Worm (Caenorhabditis elegans) whole organism, dauer: ENCODE data around the gene K02G10.15.

Source experiments
- unc-62 ChIP-seq: sonication (generic microtip); optimal IDR thresholded peaks from 2 replicates; lab custom pipeline; 2017; ENCODE audit warnings: missing biosample characterization, missing genetic modification reagents, missing genetic modification characterization

The K02G10.15 gene

DNA sequence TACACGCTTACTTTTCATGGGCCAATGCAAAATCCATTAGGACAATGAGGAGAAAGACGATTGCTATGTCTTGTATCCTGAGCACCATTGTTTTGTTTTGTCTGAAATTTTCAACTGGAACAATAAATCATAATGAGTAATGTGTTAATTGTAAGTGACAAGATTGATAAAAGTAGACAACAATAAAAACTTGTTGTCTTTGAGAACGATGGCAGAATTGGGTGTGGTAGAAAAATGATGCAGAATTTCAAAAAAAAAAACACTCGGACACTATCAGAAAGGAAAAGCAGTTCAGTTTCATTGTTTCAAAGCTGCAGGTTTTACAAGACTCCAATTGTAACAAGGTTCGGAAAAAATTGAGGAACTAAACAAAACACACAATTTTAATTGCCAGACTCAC is at the start of gene K02G10.15:
Gene K02G10.15, minus strand, starts transcription at position 101 of the 400 bp plus-strand sequence.
- no peak for TF ChIP-seq unc-62 (GFP tag; lab: Kevin White, UChicago)

DNA sequence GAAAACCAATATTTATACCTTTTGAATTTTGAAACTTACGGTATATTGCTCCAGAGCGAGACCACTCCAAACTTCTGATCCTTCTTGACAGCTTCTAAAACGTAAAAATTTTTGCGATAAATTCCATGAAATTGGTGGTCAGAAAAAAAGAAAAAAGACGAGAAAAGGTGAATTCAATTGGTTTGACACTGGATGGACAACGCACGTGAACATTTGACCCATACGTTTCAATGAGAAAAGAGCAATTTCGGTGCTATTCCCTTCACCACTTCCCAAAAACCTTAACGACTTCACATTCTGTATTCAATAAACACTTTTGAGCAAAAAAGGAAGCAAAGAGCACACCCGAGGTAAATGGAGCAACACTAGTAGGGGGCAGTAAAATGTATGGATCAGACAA is 44.9 kb upstream of the K02G10.15 start, which contains the start of gene acc-3:
Gene acc-3, minus strand, starts transcription at position 101 of the 400 bp plus-strand sequence.
- no peak for TF ChIP-seq unc-62 (GFP tag; lab: Kevin White, UChicago)

DNA sequence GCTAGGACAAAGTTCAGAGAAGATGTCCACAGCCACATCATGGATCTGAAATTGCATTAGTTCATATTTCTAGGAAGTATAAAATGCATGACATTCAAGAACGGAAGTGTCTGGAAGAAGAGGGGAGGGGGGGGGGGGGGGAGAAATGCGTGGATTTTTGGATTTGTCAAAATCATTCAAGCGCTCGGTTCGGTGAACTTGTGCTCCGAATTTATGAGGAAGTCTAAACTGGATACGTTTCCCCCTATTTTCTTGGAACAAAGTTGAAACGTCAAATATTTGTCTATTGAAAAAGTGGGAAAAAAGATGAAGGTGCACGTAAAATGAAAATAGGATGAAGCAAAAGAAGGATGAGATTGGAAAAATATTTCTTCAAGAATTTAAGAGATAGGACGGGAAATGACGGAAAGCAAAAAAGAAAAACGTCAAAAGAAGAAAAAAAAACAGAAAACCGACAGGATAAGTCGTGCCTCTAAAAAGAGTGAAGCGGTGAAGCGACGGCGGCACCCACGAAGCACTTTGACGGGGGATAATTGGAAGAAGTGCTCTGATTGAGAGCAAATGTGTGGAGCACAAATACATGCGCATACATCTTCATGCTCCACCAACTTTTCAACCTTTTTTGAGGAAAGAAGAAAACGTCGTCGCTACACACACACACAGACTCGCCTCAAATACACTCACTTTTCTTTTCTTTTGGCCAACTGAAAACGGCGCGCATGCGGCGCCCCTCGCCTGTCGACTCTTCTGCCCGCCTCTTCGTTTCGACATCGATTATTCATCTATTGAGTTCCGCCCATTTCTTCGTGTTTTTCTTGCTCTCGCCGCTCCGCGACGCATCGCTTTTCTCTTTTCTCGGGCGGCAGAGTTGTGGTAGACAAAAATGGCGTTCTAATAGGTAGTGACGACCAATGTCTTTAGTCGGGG is 38.4 kb upstream of the K02G10.15 start, which contains the start of gene F55D10.4:
Gene F55D10.4, minus strand, starts transcription at position 51 of the 927 bp plus-strand sequence.
- TF ChIP-seq unc-62 (GFP tag; lab: Kevin White, UChicago) = no peak

DNA sequence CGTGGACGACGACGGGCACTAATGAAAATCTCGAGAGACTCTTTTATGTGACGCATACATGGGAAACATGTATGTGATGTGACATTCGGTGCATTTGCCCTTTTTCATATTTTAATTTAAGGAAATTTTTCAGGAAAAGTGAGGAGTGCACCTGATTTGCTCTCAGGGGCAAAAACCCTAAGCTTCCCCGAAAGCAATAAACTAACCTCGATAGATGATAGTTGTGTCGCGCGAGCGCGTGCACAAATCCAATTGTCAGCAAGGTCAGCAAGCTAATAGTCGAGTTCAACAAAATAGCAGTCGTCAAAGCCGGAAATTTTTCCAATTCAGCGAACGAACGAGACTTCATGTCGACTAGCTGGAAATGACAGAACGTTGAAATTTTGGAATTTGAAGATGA is 35.6 kb upstream of the K02G10.15 start:
- TF ChIP-seq unc-62 (GFP tag; lab: Kevin White, UChicago) = no peak

DNA sequence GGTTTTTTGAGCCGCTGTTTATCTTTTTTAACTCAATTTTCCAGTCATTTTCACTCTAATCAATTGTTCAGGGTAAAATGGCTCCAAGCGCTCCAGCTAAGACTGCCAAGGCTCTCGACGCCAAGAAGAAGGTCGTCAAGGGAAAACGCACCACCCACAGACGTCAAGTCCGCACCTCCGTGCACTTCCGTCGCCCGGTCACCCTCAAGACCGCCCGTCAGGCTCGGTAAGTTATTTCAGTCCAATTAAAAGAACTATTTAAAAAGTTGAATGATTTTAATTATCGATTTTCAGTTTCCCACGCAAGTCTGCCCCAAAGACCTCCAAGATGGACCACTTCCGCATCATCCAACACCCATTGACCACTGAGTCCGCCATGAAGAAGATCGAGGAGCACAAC is 32.6 kb upstream of the K02G10.15 start, which contains the start of gene rpl-25.1:
Gene rpl-25.1, plus strand, starts transcription at position 72 of the 400 bp plus-strand sequence.
- no peak for TF ChIP-seq unc-62 (GFP tag; lab: Kevin White, UChicago)

DNA sequence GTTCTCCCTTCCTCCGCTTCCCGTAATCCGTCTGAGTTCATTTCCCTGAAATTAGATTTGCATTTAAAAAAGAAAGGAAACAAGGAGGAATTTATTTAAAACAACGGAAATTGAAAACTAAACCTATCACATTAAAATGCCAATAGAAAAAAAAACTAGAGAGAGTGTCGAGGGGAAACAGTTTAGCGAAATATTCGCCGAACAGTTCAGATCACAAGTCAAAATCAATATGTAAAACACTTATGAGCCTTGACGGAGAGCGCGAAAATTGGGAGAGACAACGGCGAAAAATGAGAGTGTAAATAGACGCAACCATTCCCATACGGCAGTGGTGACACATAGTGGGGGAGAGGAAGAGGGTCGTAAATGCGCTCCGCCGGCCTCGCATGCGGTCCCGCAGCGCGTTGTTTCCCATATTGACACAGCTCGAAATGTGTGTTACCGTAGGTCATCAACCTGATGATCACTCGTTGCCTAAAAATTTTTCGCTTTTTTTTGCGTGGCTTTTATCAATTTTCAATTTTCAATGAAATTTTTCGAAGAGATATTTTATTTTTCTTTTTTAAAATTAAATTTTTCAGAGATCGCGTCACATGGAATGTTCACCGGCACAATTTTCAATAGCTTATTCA is 29.3 kb upstream of the K02G10.15 start, which contains the start of the genes dnj-14 and glit-1:
Gene dnj-14, minus strand, starts transcription at position 51 of the 632 bp plus-strand sequence.
Gene glit-1, plus strand, starts transcription at position 582 of the 632 bp plus-strand sequence.
- no peak for TF ChIP-seq unc-62 (GFP tag; lab: Kevin White, UChicago)

DNA sequence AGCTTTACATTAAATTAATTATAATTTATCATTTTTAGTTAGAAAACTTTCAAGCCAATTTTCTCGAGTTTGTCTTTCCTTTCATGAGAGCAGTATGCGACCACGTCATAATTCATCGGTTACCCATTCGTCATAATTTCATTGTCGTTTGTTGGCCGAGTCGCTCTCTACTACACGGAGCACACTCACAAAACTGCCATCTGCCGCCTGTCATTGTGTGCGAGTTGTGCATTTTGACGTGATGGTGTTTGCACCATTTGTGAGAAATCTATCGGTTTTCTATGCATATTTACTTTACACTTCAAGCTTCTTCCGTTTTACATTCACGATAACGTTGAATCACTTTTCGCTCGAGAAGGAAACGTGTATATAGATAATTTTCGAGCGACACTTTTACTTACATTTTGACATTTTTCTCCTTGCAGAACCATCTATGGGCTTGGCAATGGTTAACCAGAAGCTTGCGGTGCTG is 24.3 kb upstream of the K02G10.15 start, which contains the start of gene dhhc-10:
Gene dhhc-10, plus strand, starts transcription at position 422 of the 472 bp plus-strand sequence.
- no peak for TF ChIP-seq unc-62 (GFP tag; lab: Kevin White, UChicago)

DNA sequence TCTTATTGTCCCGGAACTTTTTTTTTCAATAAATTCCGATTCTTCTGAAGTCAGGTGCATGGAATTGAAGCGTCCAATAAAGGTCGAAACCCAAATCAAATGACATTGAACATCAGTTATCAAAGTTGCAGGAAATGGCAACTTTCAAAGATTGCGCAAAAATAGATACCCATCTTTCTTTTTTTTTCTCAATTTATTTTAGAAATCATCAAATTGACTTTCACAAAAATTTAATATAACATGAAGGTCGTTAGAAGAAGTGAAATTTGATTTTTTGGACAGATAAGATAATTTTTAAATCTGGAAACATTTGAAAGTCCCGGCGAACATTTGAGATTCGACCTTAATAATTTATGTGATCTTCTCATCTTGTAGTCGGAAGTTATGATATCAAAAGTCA is 23.1 kb upstream of the K02G10.15 start:
- no peak for TF ChIP-seq unc-62 (GFP tag; lab: Kevin White, UChicago)

DNA sequence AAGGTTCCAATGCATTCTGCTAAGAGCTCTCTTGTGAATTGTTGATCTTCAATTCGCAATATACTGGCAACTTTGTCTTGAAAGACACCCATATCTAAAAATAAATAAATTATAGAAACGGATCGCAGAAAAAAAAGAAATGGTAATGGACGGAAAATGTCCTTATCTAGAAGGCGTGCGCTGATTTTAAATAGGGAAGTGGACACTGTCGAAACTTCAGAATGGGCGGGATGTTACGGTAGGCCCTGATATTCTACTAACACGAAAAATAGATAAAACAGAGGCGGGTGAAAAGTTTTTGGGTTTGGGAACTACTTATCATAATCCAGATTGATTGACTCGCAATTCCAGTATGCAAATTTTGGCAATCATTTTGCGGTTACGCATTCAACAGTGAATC is 22.4 kb upstream of the K02G10.15 start, which contains the start of gene aqp-8:
Gene aqp-8, minus strand, starts transcription at position 101 of the 400 bp plus-strand sequence.
- no peak for TF ChIP-seq unc-62 (GFP tag; lab: Kevin White, UChicago)

DNA sequence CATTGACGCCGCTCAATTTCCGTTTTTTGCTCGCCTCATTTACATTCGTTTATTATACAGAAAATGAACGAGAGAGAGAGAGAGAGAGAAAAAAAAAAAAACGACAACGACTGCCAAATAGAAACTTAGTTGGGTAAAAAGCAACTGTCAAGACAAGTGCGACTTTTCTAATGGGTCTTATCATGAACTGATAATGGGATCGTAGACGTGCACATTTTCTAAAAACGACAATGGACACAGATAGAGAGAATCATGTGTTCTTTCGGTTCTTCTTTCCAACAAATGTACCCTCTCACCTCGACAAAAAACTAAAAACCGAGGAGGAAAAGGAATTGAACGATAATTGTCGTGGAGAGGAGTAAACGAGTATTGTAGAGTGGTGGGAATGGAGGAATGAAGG is 17.6 kb upstream of the K02G10.15 start:
- no peak for TF ChIP-seq unc-62 (GFP tag; lab: Kevin White, UChicago)

DNA sequence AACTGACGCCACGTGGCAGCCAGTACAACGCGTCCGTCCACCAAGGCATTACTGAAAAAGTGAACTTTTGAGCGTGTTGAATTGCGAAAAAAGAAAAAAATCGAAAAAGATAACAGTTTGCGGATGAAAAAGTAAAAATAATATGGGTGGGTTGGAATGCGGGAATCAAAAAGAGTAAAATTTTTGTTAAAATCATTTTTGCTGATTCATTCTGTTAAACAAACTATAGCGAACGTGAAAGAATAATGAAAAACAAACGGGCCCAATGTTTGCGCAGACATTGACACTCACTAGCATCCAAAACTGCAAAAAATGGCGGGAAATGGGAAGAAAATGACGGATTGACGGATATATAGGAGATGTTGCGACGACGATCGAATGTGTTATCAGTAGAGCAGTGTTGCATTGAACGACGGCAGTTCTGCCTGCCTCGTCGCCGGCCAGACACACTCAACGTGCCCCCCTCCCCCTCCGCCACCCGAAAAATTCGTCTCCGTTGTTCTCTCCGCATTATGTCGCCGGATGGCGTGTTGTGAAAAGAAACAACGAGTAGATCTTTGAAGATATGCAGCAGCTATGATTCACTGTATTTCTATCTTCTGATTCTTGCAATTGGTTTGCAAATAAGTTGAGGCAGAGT is 17.0 kb upstream of the K02G10.15 start, which contains the start of gene hyl-2:
Gene hyl-2, minus strand, starts transcription at position 51 of the 640 bp plus-strand sequence.
- TF ChIP-seq unc-62 (GFP tag; lab: Kevin White, UChicago) = no peak

DNA sequence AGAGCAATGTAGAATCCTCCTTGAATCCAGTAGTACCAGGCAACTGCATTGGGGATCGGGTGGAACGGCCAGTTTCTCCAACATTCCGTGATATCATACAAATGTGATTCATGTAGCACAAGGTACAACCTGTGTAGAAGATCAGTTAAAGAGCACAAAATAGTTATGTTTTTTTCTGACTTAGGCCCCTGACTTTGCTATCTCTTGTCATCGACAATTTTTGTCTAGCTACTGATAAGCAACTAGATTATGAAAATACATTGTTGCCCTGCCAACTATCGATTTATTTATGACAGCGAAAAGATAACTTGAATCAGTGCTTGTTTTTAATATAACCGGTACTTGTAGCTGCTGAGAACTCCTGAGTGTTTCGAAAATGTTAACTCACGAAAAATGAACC is 15.8 kb upstream of the K02G10.15 start:
- no peak for TF ChIP-seq unc-62 (GFP tag; lab: Kevin White, UChicago)

DNA sequence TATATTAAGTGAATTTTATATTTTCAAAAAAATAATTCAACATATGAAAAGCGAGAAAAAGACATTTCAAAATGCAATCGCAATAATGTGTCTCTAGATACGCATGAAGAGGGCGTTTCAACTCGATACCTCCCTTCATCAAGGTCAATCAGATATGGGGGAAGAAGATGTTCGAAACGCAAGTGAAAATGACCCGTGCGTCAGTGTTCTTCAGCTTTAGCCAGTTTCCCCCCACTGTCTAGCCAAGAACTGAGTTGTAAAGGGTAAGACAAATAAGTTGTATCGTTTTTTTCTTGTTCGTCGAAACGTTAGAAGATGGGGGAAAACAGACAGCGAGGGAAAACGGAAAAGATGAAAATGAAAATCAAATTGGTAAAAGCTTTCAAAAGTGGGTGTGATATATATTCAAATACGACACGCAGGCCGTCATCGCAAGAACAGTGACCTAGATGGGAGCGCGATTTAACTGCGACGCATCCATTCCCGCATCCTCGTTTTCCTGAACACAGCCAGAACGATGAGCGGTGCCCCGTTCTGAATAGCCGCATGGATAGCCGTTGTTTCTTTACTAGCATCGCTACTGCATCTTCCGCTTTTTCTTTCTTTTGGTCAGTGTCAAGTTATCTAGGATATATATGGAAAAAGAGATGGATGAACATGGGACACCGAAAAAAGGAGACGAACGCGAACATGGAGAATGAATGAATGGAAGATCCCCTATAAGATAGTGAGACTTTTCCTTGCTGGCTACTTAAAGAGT is 12.3 kb upstream of the K02G10.15 start:
- TF ChIP-seq unc-62 (GFP tag; lab: Kevin White, UChicago) = no peak

DNA sequence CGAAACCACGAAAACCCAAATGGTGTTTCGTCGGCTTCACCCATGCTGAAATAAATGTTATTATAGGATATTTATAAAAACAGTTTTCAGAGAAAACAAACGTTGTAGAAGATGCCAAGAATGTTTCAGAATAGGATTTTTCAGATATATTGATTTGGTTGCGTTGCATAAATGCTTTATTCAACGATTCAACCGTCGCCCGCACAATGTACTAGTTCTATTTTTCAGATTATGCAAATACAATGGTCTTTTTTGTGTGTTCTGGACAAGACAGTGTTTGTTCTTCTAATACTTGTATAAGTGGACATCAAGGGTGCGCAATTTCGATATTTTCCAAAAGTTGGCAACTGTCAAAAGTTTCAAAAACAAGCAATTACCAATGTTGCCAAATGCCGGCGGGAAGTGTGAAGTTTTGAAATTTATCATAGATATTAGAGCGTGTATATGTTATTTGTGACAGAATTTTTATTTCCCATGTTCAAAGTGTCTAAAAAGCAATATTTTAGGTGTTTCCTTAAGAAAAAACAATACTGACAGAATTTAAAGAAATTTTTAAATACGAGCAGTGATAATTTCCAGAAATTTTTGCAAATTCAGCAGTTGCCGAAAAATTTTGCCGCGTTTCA is 8.7 kb upstream of the K02G10.15 start, which contains the start of gene K02G10.5:
Gene K02G10.5, minus strand, starts transcription at position 51 of the 626 bp plus-strand sequence.
- no peak for TF ChIP-seq unc-62 (GFP tag; lab: Kevin White, UChicago)
